Worm (Caenorhabditis elegans): ENCODE measurements around the gene vpat-1.

- TF ChIP-seq dao-5 (tag; optimal IDR thresholded peaks at IDR 0.05) (no peak), W03F9.2 (tag; optimal IDR thresholded peaks at IDR 0.05) (no peak)
Measured at ce11 chrX:1053929-1054328, 7.9 kb upstream of the vpat-1 start, which contains the start of gene ncs-3.

Data from whole organism, L4/young adult.